Fruit fly (Drosophila melanogaster) whole organism, embryonic: Measurements from ENCODE around the gene GCC88.

ENCODE experiments used
- Adf1 ChIP-seq: fragments of 200-800 bp; sonication (Bioruptor generic); IDR thresholded peaks from 2 replicates; pipeline ENCODE4 v1.3.6; 2022; ENCODE audit warnings: missing biosample characterization, missing genetic modification characterization
- B-H1 ChIP-seq: fragments of 200-800 bp; sonication (Bioruptor generic); IDR thresholded peaks from 3 replicates; pipeline ENCODE4 v1.3.6; 2022; ENCODE audit warnings: missing biosample characterization, missing genetic modification characterization
- CG10462 ChIP-seq: fragments of 200-800 bp; sonication (Bioruptor generic); optimal IDR thresholded peaks from 2 replicates; lab custom pipeline; 2016; ENCODE audit warnings: missing biosample characterization, missing genetic modification characterization
- CG11085 ChIP-seq: fragments of 200-800 bp; sonication (Bioruptor generic); IDR thresholded peaks from 2 replicates; pipeline ENCODE4 v1.3.6; 2022; ENCODE audit warnings: missing biosample characterization, missing genetic modification characterization
- CG11093 ChIP-seq: fragments of 200-800 bp; sonication (Bioruptor generic); IDR thresholded peaks from 3 replicates; pipeline ENCODE4 v1.3.6; 2022; ENCODE audit warnings: missing biosample characterization, missing genetic modification characterization
- CG12769 ChIP-seq: fragments of 200-800 bp; sonication (Bioruptor generic); optimal IDR thresholded peaks from 2 replicates; lab custom pipeline; 2019; ENCODE audit warnings: missing biosample characterization, mild to moderate bottlenecking, missing genetic modification characterization, moderate library complexity
- CG13894 ChIP-seq: fragments of 200-800 bp; sonication (Bioruptor generic); optimal IDR thresholded peaks from 3 replicates; lab custom pipeline; 2018; ENCODE audit warnings: missing biosample characterization, mild to moderate bottlenecking, missing genetic modification characterization, moderate library complexity
- CG14667 ChIP-seq: fragments of 200-800 bp; sonication (Bioruptor generic); IDR thresholded peaks from 2 replicates; pipeline ENCODE4 v1.3.6; 2022; ENCODE audit warnings: missing biosample characterization, missing genetic modification characterization
- CG15696 ChIP-seq: fragments of 200-800 bp; sonication (Bioruptor generic); optimal IDR thresholded peaks from 2 replicates; lab custom pipeline; 2019; ENCODE audit warnings: missing biosample characterization, mild to moderate bottlenecking, missing genetic modification characterization, moderate library complexity
- CG1602 ChIP-seq: fragments of 200-800 bp; sonication (Bioruptor generic); optimal IDR thresholded peaks from 3 replicates; lab custom pipeline; 2016; ENCODE audit warnings: missing biosample characterization, missing genetic modification characterization
- CG17829 ChIP-seq: fragments of 200-800 bp; optimal IDR thresholded peaks from 2 replicates; lab custom pipeline; 2019; ENCODE audit warnings: missing biosample characterization, mild to moderate bottlenecking, missing genetic modification characterization, moderate library complexity
- CG2202 ChIP-seq: fragments of 200-800 bp; sonication (Bioruptor generic); optimal IDR thresholded peaks from 2 replicates; lab custom pipeline; 2018; ENCODE audit warnings: missing biosample characterization, mild to moderate bottlenecking, missing genetic modification characterization
- CG31365 ChIP-seq: fragments of 200-800 bp; sonication (Bioruptor generic); optimal IDR thresholded peaks from 2 replicates; lab custom pipeline; 2018; ENCODE audit warnings: missing biosample characterization, mild to moderate bottlenecking, missing genetic modification characterization
- CG3726 ChIP-seq: fragments of 200-800 bp; sonication (Bioruptor generic); IDR thresholded peaks from 3 replicates; pipeline ENCODE4, ENCODE4 v1.3.6; 2022; ENCODE audit warnings: missing biosample characterization, missing genetic modification characterization
- CG4360 ChIP-seq: fragments of 200-800 bp; sonication (Bioruptor generic); IDR thresholded peaks from 2 replicates; pipeline ENCODE4 v1.3.6; 2022; ENCODE audit warnings: missing biosample characterization, missing genetic modification characterization
- CG4820 ChIP-seq: fragments of 200-800 bp; sonication (Bioruptor generic); optimal IDR thresholded peaks from 3 replicates; lab custom pipeline; 2016; ENCODE audit warnings: missing biosample characterization, missing genetic modification characterization
- CG6689 ChIP-seq: fragments of 200-800 bp; sonication (Bioruptor generic); IDR thresholded peaks from 2 replicates; pipeline ENCODE4 v1.3.6; 2022; ENCODE audit warnings: missing biosample characterization, missing genetic modification characterization
- CG7357 ChIP-seq: fragments of 200-800 bp; sonication (Bioruptor generic); IDR thresholded peaks from 3 replicates; pipeline ENCODE4 v1.3.6; 2022; ENCODE audit warnings: missing biosample characterization, missing genetic modification characterization
- CG7928 ChIP-seq: fragments of 200-800 bp; sonication (Bioruptor generic); optimal IDR thresholded peaks from 2 replicates; lab custom pipeline; 2017; ENCODE audit warnings: missing biosample characterization, mild to moderate bottlenecking, missing genetic modification characterization
- CG8388 ChIP-seq: fragments of 200-800 bp; sonication (Bioruptor generic); optimal IDR thresholded peaks from 2 replicates; lab custom pipeline; 2019; ENCODE audit warnings: missing biosample characterization, mild to moderate bottlenecking, missing genetic modification characterization, moderate library complexity
- CG8765 ChIP-seq: fragments of 200-800 bp; sonication (Bioruptor generic); IDR thresholded peaks from 2 replicates; pipeline ENCODE4 v1.3.6; 2022; ENCODE audit warnings: missing biosample characterization, missing genetic modification characterization
- Chrac-16 ChIP-seq: fragments of 200-800 bp; sonication (Bioruptor generic); optimal IDR thresholded peaks from 3 replicates; lab custom pipeline; 2016; ENCODE audit warnings: missing biosample characterization, missing genetic modification characterization
- Dip2 ChIP-seq: fragments of 200-800 bp; sonication (Bioruptor generic); IDR thresholded peaks from 2 replicates; pipeline ENCODE4 v1.3.6; 2022; ENCODE audit warnings: missing biosample characterization, missing genetic modification characterization
- Drgx ChIP-seq: fragments of 200-800 bp; sonication (Bioruptor generic); IDR thresholded peaks from 2 replicates; pipeline ENCODE4 v1.3.6; 2022; ENCODE audit warnings: missing biosample characterization, missing genetic modification characterization
- GATAe ChIP-seq: fragments of 200-800 bp; sonication (Bioruptor generic); conservative IDR thresholded peaks from 2 replicates; pipeline ENCODE4 v1.3.6; 2022; ENCODE audit warnings: missing biosample characterization, missing genetic modification characterization
- H15 ChIP-seq: fragments of 200-800 bp; sonication (Bioruptor generic); IDR thresholded peaks from 3 replicates; pipeline ENCODE4 v1.3.6; 2022; ENCODE audit warnings: missing biosample characterization, missing genetic modification characterization
- HHEX ChIP-seq: fragments of 200-800 bp; sonication (Bioruptor generic); optimal IDR thresholded peaks from 3 replicates; lab custom pipeline; 2017; ENCODE audit warnings: missing biosample characterization, mild to moderate bottlenecking, missing genetic modification characterization, missing genetic modification reagents
- Lim3 ChIP-seq: fragments of 200-800 bp; sonication (Bioruptor generic); IDR thresholded peaks from 2 replicates; pipeline ENCODE4 v1.3.6; 2022; ENCODE audit warnings: missing biosample characterization, missing genetic modification characterization
- Mes4 ChIP-seq: fragments of 200-800 bp; sonication (Bioruptor generic); optimal IDR thresholded peaks from 2 replicates; lab custom pipeline; 2016; ENCODE audit warnings: missing biosample characterization, missing genetic modification characterization
- Sin3A ChIP-seq: fragments of >200 bp; optimal IDR thresholded peaks from 2 replicates; lab custom pipeline; 2018
- aop ChIP-seq: fragments of 200-800 bp; sonication (Bioruptor generic); IDR thresholded peaks from 2 replicates; pipeline ENCODE4 v1.3.6; 2022; ENCODE audit warnings: missing biosample characterization, missing genetic modification characterization
- ara ChIP-seq: fragments of 200-800 bp; sonication (Bioruptor generic); IDR thresholded peaks from 2 replicates; pipeline ENCODE4 v1.3.6; 2022; ENCODE audit warnings: missing biosample characterization, missing genetic modification characterization
- bigmax ChIP-seq: fragments of 200-800 bp; sonication (Bioruptor generic); optimal IDR thresholded peaks from 2 replicates; lab custom pipeline; 2018; ENCODE audit warnings: missing biosample characterization, mild to moderate bottlenecking, missing genetic modification characterization
- da ChIP-seq: fragments of 200-800 bp; sonication (Bioruptor generic); optimal IDR thresholded peaks from 2 replicates; lab custom pipeline; 2016; ENCODE audit warnings: missing biosample characterization, missing genetic modification characterization
- dmrt99B ChIP-seq: fragments of 200-800 bp; sonication (Bioruptor generic); optimal IDR thresholded peaks from 2 replicates; lab custom pipeline; 2018; ENCODE audit warnings: missing biosample characterization, mild to moderate bottlenecking, missing genetic modification characterization, moderate library complexity
- ems ChIP-seq: fragments of 200-800 bp; sonication (Bioruptor generic); optimal IDR thresholded peaks from 3 replicates; lab custom pipeline; 2016; ENCODE audit warnings: missing biosample characterization, missing genetic modification characterization
- esg ChIP-seq: fragments of 200-800 bp; sonication (Bioruptor generic); conservative IDR thresholded peaks from 2 replicates; pipeline ENCODE4 v1.3.6; 2022; ENCODE audit warnings: missing biosample characterization, missing genetic modification characterization
- eyg ChIP-seq: fragments of 200-800 bp; sonication (Bioruptor generic); optimal IDR thresholded peaks from 3 replicates; lab custom pipeline; 2016; ENCODE audit warnings: missing biosample characterization, missing genetic modification characterization
- ftz-f1 ChIP-seq: fragments of 200-800 bp; sonication (Bioruptor generic); optimal IDR thresholded peaks from 2 replicates; lab custom pipeline; 2016; ENCODE audit warnings: missing biosample characterization, missing genetic modification characterization
- nmo ChIP-seq: fragments of 200-800 bp; sonication (Bioruptor generic); optimal IDR thresholded peaks from 2 replicates; lab custom pipeline; 2018; ENCODE audit warnings: missing biosample characterization, mild to moderate bottlenecking, missing genetic modification characterization, moderate library complexity
- onecut ChIP-seq: fragments of 200-800 bp; sonication (Bioruptor generic); IDR thresholded peaks from 2 replicates; pipeline ENCODE4 v1.3.6; 2022; ENCODE audit warnings: missing biosample characterization, missing genetic modification characterization
- pfk ChIP-seq: fragments of 200-800 bp; sonication (Bioruptor generic); optimal IDR thresholded peaks from 2 replicates; lab custom pipeline; 2018; ENCODE audit warnings: missing biosample characterization, mild to moderate bottlenecking, missing genetic modification characterization, moderate library complexity
- ranshi ChIP-seq: fragments of 200-800 bp; sonication (Bioruptor generic); IDR thresholded peaks from 2 replicates; pipeline ENCODE4 v1.3.6; 2022; ENCODE audit warnings: missing biosample characterization, missing genetic modification characterization
- rib ChIP-seq: fragments of 200-800 bp; sonication (Bioruptor generic); IDR thresholded peaks from 2 replicates; pipeline ENCODE4 v1.3.6; 2022; ENCODE audit warnings: missing biosample characterization, missing genetic modification characterization
- run ChIP-seq: fragments of 200-800 bp; sonication (Bioruptor generic); optimal IDR thresholded peaks from 3 replicates; lab custom pipeline; 2018; ENCODE audit warnings: missing biosample characterization, mild to moderate bottlenecking, missing genetic modification characterization
- sna ChIP-seq: fragments of 200-800 bp; sonication (Bioruptor generic); IDR thresholded peaks from 2 replicates; pipeline ENCODE4 v1.3.6; 2022; ENCODE audit warnings: missing biosample characterization, missing genetic modification characterization; ENCODE audit not compliant: partially characterized antibody
- vvl ChIP-seq: fragments of 200-800 bp; sonication (Bioruptor generic); IDR thresholded peaks from 2 replicates; pipeline ENCODE4 v1.3.6; 2022; ENCODE audit warnings: missing biosample characterization, missing genetic modification characterization
- yki ChIP-seq: fragments of >200 bp; optimal IDR thresholded peaks from 3 replicates; lab custom pipeline; 2018
- z ChIP-seq: fragments of 200-800 bp; sonication (Bioruptor generic); IDR thresholded peaks from 3 replicates; pipeline ENCODE4 v1.3.6; 2022; ENCODE audit warnings: missing biosample characterization, missing genetic modification characterization
- zfh1 ChIP-seq: fragments of 200-800 bp; sonication (Bioruptor generic); IDR thresholded peaks from 3 replicates; pipeline ENCODE4 v1.3.6; 2022; ENCODE audit warnings: missing biosample characterization, missing genetic modification characterization
- zfh2 ChIP-seq: fragments of 200-800 bp; sonication (Bioruptor generic); optimal IDR thresholded peaks from 2 replicates; lab custom pipeline; 2016; ENCODE audit warnings: missing biosample characterization, missing genetic modification characterization

The GCC88 gene

DNA sequence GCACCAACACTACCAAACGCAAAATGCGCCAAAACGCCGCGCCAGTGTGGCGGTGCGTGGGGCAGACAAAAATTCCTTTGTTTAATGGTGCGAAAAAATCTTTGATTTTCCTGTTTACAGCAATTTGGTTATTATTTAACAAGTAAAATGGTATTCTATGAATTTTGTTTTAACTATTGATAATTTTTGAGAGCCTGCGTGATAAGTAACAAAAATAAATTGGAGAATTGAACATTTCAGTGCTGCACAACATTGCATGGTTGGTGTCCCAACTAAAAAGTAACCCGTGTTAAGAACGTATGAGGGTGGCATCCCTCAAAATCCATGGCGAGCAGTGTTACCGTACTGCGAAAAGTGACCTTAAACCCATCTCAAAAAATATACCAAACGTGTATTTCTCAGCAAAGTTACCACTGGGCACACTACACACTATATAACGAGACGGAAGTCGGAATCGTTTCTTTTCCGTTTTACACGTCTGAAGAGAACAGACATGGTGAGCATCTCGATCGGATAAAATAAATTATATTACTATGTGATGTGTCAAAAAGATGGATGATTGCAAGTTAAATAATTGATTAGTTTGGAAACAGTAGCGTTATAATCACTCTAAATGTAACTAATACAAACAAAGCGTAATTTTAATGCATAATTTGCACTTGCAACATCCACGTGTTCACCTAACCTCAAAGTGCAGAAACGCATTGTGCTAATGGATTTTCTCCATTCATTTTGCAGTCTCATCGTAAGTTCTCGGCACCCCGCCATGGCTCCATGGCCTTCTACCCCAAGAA lies 8.8 kb downstream of the GCC88 start, which contains the start of the genes CG6693 and RpL3 (continued):
- no peak for TF ChIP-seq da (GFP tag; lab: Kevin White, UChicago)
- 0 out of 3 replicates have a peak, but pooled peaks have one; percentile 24 for TF ChIP-seq CG7357
- TF ChIP-seq CG31365 (tag; lab: Kevin White, UChicago): peak; percentile 85
- peak; percentile 82 for TF ChIP-seq CG12769 (tag; lab: Kevin White, UChicago)
- peak; percentile 23; the same call in 1 of the 3 replicates for TF ChIP-seq B-H1 (GFP tag; lab: Robert Waterston, UW)
- TF ChIP-seq Lim3: no peak
- peak; percentile 71 for TF ChIP-seq CG17829 (tag; lab: Kevin White, UChicago)
- peak; percentile 72 for TF ChIP-seq zfh1 (GFP tag; lab: Robert Waterston, UW)
- TF ChIP-seq eyg (GFP tag; lab: Kevin White, UChicago): peak; percentile 25
- TF ChIP-seq ranshi: peak; percentile 49; the same call in 1 of the 2 replicates
- peak; percentile 54 for TF ChIP-seq CG4820 (GFP tag; lab: Kevin White, UChicago)
- TF ChIP-seq CG15696: peak; percentile 42
- TF ChIP-seq HHEX (GFP tag; lab: Kevin White, UChicago): peak; percentile 87
- peak; percentile 53; the same call in 1 of the 2 replicates for TF ChIP-seq Adf1 (GFP tag; lab: Robert Waterston, UW)
- peak; percentile 41; the same call in 1 of the 3 replicates for TF ChIP-seq H15 (GFP tag; lab: Robert Waterston, UW)
- peak; percentile 99 for TF ChIP-seq Sin3A (lab: Kevin White, UChicago)
- no peak for TF ChIP-seq GATAe (GFP tag; lab: Robert Waterston, UW)
- TF ChIP-seq nmo (GFP tag; lab: Kevin White, UChicago): peak; percentile 70
- no peak for TF ChIP-seq sna
- TF ChIP-seq CG2202 (tag; lab: Kevin White, UChicago): peak; percentile 70
- peak; percentile 84 for TF ChIP-seq onecut (GFP tag; lab: Robert Waterston, UW)
- TF ChIP-seq aop (GFP tag; lab: Robert Waterston, UW): no peak
- TF ChIP-seq pfk: peak; percentile 76
- peak; percentile 81 for TF ChIP-seq Mes4 (GFP tag; lab: Kevin White, UChicago)
- peak; percentile 58 for TF ChIP-seq CG8388
- TF ChIP-seq dmrt99B (tag; lab: Kevin White, UChicago): peak; percentile 68
- TF ChIP-seq CG7928: peak; percentile 97
- no peak for TF ChIP-seq esg
- no peak for TF ChIP-seq CG4360 (GFP tag; lab: Robert Waterston, UW)
- peak; percentile 71 for TF ChIP-seq rib (GFP tag; lab: Robert Waterston, UW)
- TF ChIP-seq Chrac-16: no peak
- TF ChIP-seq ems (GFP tag; lab: Kevin White, UChicago): peak; percentile 46
- peak; percentile 57 for TF ChIP-seq run (tag; lab: Kevin White, UChicago)
- peak; percentile 28; the same call in 1 of the 2 replicates for TF ChIP-seq ara (GFP tag; lab: Robert Waterston, UW)
- peak; percentile 56; the same call in 1 of the 3 replicates for TF ChIP-seq z
- peak; percentile 84 for TF ChIP-seq vvl (GFP tag; lab: Robert Waterston, UW)
- TF ChIP-seq CG11093 (GFP tag; lab: Robert Waterston, UW): no peak
- peak; percentile 47; the same call in 1 of the 2 replicates for TF ChIP-seq Drgx (GFP tag; lab: Robert Waterston, UW)
- no peak for TF ChIP-seq CG8765 (GFP tag; lab: Robert Waterston, UW)
- TF ChIP-seq ftz-f1 (GFP tag; lab: Kevin White, UChicago): no peak
- peak; percentile 75 for TF ChIP-seq CG11085 (GFP tag; lab: Robert Waterston, UW)
- TF ChIP-seq CG13894 (tag; lab: Kevin White, UChicago): peak; percentile 91
- no peak for TF ChIP-seq yki (lab: Kevin White, UChicago)
- no peak for TF ChIP-seq zfh2
- no peak for TF ChIP-seq CG10462 (GFP tag; lab: Kevin White, UChicago)
- TF ChIP-seq CG14667: no peak
- TF ChIP-seq CG1602 (GFP tag; lab: Kevin White, UChicago): peak; percentile 21
- TF ChIP-seq Dip2 (GFP tag; lab: Robert Waterston, UW): no peak
- peak; percentile 99 for TF ChIP-seq bigmax (GFP tag; lab: Kevin White, UChicago)
- peak; percentile 60 for TF ChIP-seq CG6689 (GFP tag; lab: Robert Waterston, UW)
- TF ChIP-seq CG3726 (GFP tag; lab: Robert Waterston, UW): no peak
